Worm (Caenorhabditis elegans) whole organism, mixed stage, embryonic: ENCODE results near the gene C16C8.26.

Source experiments
- ceh-43 ChIP-seq: fragments of 200-800 bp; sonication (Bioruptor generic); optimal IDR thresholded peaks from 2 replicates; lab custom pipeline; 2018; ENCODE audit warnings: mild to moderate bottlenecking, missing genetic modification characterization, moderate library complexity, missing compliant biosample characterization
- ces-1 ChIP-seq: fragments of 150-350 bp; optimal IDR thresholded peaks from 2 replicates; lab custom pipeline; 2014; ENCODE audit warnings: missing biosample characterization, missing genetic modification reagents, missing genetic modification characterization
- elt-3 ChIP-seq: fragments of 150-350 bp; optimal IDR thresholded peaks from 2 replicates; lab custom pipeline; 2014; ENCODE audit warnings: missing biosample characterization, missing genetic modification characterization
- ham-2 ChIP-seq: fragments of 200-800 bp; sonication (Bioruptor generic); optimal IDR thresholded peaks from 2 replicates; lab custom pipeline; 2018; ENCODE audit warnings: mild to moderate bottlenecking, missing genetic modification characterization, missing compliant biosample characterization
- lin-13 ChIP-seq: fragments of 150-350 bp; optimal IDR thresholded peaks from 2 replicates; lab custom pipeline; 2014; ENCODE audit warnings: missing biosample characterization, missing genetic modification characterization
- mep-1 ChIP-seq: fragments of 150-350 bp; optimal IDR thresholded peaks from 2 replicates; lab custom pipeline; 2017; ENCODE audit warnings: missing biosample characterization, missing genetic modification reagents, missing genetic modification characterization, inconsistent platforms
- mls-2 ChIP-seq: sonication (generic microtip); optimal IDR thresholded peaks from 2 replicates; lab custom pipeline; 2016; ENCODE audit warnings: mild to moderate bottlenecking, missing genetic modification characterization, moderate library complexity, missing compliant biosample characterization
- nhr-12 ChIP-seq: fragments of 150-350 bp; optimal IDR thresholded peaks from 2 replicates; lab custom pipeline; 2014; ENCODE audit warnings: missing biosample characterization, missing genetic modification characterization
- nhr-237 ChIP-seq: fragments of 150-350 bp; optimal IDR thresholded peaks from 2 replicates; lab custom pipeline; 2014; ENCODE audit warnings: missing biosample characterization, missing genetic modification characterization
- nhr-76 ChIP-seq: sonication (generic microtip); optimal IDR thresholded peaks from 2 replicates; lab custom pipeline; 2017; ENCODE audit warnings: missing biosample characterization, missing genetic modification characterization
- snpc-4 ChIP-seq: fragments of 150-350 bp; optimal IDR thresholded peaks from 2 replicates; lab custom pipeline; 2014; ENCODE audit warnings: missing biosample characterization, missing genetic modification characterization
- tbx-8 ChIP-seq: fragments of 200-800 bp; sonication (Bioruptor generic); optimal IDR thresholded peaks from 2 replicates; lab custom pipeline; 2018; ENCODE audit warnings: mild to moderate bottlenecking, missing genetic modification characterization, moderate library complexity, missing compliant biosample characterization
- unc-62 ChIP-seq: fragments of 150-350 bp; optimal IDR thresholded peaks from 2 replicates; lab custom pipeline; 2014; ENCODE audit warnings: missing biosample characterization, missing genetic modification reagents, missing genetic modification characterization
- ztf-11 ChIP-seq: fragments of 150-350 bp; optimal IDR thresholded peaks from 2 replicates; lab custom pipeline; 2014; ENCODE audit warnings: missing biosample characterization, missing genetic modification characterization

ce11 chrII:3440641-3440926 is 17.5 kb downstream of the C16C8.26 start, which contains the start of gene C16C8.17:
- TF ChIP-seq elt-3 (tag; lab: Kevin White, UChicago) (no peak), mep-1 (tag; lab: Kevin White, UChicago) (no peak), unc-62 (GFP tag; lab: Kevin White, UChicago) (no peak), nhr-76 (no peak), snpc-4 (no peak), ztf-11 (tag; lab: Kevin White, UChicago) (no peak), lin-13 (tag; lab: Kevin White, UChicago) (no peak), mls-2 (tag; lab: Kevin White, UChicago) (no peak), ces-1 (no peak), nhr-237 (tag; lab: Kevin White, UChicago) (no peak), tbx-8 (GFP tag; lab: Kevin White, UChicago) (no peak), ham-2 (GFP tag; lab: Kevin White, UChicago) (no peak), nhr-12 (tag; lab: Kevin White, UChicago) (no peak), ceh-43 (GFP tag; lab: Kevin White, UChicago) (no peak)
